Fruit fly (Drosophila melanogaster): ENCODE measurements around the gene gdl.

gdl gene

DNA sequence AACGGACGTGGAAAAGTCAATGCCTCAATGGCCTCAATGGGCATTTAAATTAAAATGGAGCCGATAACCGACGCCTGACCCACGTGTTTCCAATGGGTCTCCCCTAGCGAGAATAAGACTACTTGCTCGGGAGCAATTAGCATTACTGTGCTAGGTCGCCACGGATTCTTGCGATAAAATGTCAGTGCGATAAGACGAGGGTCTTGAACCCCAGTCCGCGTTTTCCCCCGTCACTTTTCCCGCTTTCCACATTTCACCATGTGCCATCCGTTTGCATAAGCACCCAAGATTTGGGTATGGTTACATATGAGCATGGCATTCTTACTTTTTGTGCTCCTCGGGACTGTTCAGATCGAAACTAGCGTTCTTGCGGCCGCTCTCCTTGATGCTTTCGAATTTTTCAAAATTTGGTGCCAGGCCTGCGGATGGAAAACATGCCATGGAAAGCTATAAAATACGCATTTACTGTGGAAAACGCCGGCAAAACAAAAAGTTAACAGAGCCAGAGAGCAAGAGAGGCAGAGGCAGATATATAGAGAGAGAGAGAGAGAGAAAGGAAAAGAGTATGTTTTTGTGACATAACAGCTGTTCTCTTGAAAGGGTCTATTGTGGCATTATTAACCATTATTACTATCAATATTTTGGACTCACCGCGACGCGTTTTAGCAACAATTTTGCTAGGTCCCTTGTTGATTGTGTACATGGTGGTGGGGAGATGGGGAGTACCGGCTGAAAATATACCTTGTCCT is 1.9 kb upstream of the gdl start:
- TF ChIP-seq CTCF (optimal IDR thresholded peaks at IDR 0.05): no peak
- no peak for TF ChIP-seq CG8478 (optimal IDR thresholded peaks at IDR 0.05)

- TF ChIP-seq CTCF (optimal IDR thresholded peaks at IDR 0.05): no peak
- no peak for TF ChIP-seq CG8478 (optimal IDR thresholded peaks at IDR 0.05)
These were observed 1.0 kb upstream of the gdl start, which contains the start of gene CG7841 for dm6 chr3L:15508233-15508632. Gene CG7841 (minus strand): TSS chr3L:15508252.

dm6 chr3L:15508750-15509149 is 495 bp upstream of the gdl start, which contains the start of gene Z600:
Gene Z600 (plus strand): TSS chr3L:15509061.
- no peak for TF ChIP-seq CTCF (optimal IDR thresholded peaks at IDR 0.05)
- TF ChIP-seq CG8478 (optimal IDR thresholded peaks at IDR 0.05): no peak

dm6 chr3L:15510787-15511186 is 1.5 kb downstream of the gdl start, which contains the start of gene MsrA:
Gene MsrA (plus strand): TSS chr3L:15511052.
- TF ChIP-seq CTCF (optimal IDR thresholded peaks at IDR 0.05) (no peak), CG8478 (optimal IDR thresholded peaks at IDR 0.05) (no peak)

- TF ChIP-seq CTCF (optimal IDR thresholded peaks at IDR 0.05): no peak
- TF ChIP-seq CG8478 (optimal IDR thresholded peaks at IDR 0.05): no peak
These were observed 2.5 kb downstream of the gdl start for dm6 chr3L:15511688-15512250.

- TF ChIP-seq CTCF (optimal IDR thresholded peaks at IDR 0.05) (no peak), CG8478 (optimal IDR thresholded peaks at IDR 0.05) (no peak)
These were observed 4.0 kb downstream of the gdl start for dm6 chr3L:15513264-15513663.

DNA sequence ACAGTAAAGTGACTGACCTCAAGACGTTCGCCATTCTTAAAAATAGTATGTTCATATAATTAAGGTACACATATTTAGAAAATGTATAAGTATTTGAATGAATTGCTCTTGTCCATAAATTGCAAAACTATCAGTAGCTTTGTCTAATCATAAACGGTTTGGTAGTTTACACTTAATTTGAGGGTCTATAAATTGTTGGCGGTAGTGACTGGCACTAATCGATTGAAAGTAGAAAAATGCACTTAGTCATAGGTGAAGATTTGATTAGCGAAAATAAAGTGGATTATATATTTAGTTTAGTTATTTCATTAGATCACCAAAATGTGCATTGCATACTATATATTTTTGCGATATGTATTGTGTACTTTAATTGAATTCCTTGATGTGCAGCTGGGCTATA is 4.5 kb downstream of the gdl start:
- TF ChIP-seq CG8478 (optimal IDR thresholded peaks at IDR 0.05): no peak
- TF ChIP-seq CTCF (optimal IDR thresholded peaks at IDR 0.05): no peak

- TF ChIP-seq CTCF (optimal IDR thresholded peaks at IDR 0.05): no peak
- TF ChIP-seq CG8478 (optimal IDR thresholded peaks at IDR 0.05): no peak
These were observed 5.2 kb downstream of the gdl start for dm6 chr3L:15514405-15514804.

dm6 chr3L:15514814-15515495 is 5.7 kb downstream of the gdl start:
- no peak for TF ChIP-seq CTCF (optimal IDR thresholded peaks at IDR 0.05)

DNA sequence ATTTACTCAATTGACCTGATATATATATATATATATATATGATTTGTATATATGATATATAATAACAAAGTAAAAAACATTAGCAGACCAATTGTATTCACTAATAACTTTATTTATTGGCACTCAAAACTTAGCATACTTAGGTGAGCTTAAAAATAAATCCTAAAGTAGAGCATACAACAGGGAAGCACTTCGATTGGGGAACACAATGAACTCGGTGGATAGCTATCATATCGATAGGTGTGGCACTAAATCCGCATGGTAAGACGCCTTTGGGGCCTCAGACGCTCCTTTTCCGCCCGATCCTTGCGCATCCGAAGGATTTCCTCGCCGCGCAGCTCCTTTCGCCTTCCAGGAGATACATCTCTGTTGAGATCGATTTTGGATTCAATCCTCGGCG is 7.2 kb downstream of the gdl start:
- TF ChIP-seq CG8478 (optimal IDR thresholded peaks at IDR 0.05): no peak
- no peak for TF ChIP-seq CTCF (optimal IDR thresholded peaks at IDR 0.05)

- TF ChIP-seq CG8478 (optimal IDR thresholded peaks at IDR 0.05): no peak
- TF ChIP-seq CTCF (optimal IDR thresholded peaks at IDR 0.05): no peak
These were observed 7.7 kb downstream of the gdl start, which contains the start of gene CG13454 for dm6 chr3L:15516956-15517355. Gene CG13454 (minus strand): TSS chr3L:15517056.

dm6 chr3L:15517508-15517907 is 8.3 kb downstream of the gdl start:
- no peak for TF ChIP-seq CG8478 (optimal IDR thresholded peaks at IDR 0.05)
- no peak for TF ChIP-seq CTCF (optimal IDR thresholded peaks at IDR 0.05)

dm6 chr3L:15518344-15518743 is 9.1 kb downstream of the gdl start:
- no peak for TF ChIP-seq CG8478 (optimal IDR thresholded peaks at IDR 0.05)
- TF ChIP-seq CTCF (optimal IDR thresholded peaks at IDR 0.05): no peak

- TF ChIP-seq CTCF (optimal IDR thresholded peaks at IDR 0.05): no peak
- no peak for TF ChIP-seq CG8478 (optimal IDR thresholded peaks at IDR 0.05)
These were observed 10.2 kb downstream of the gdl start, which contains the start of gene mex1 for dm6 chr3L:15519492-15519891. Gene mex1 (minus strand): TSS chr3L:15519592.

DNA sequence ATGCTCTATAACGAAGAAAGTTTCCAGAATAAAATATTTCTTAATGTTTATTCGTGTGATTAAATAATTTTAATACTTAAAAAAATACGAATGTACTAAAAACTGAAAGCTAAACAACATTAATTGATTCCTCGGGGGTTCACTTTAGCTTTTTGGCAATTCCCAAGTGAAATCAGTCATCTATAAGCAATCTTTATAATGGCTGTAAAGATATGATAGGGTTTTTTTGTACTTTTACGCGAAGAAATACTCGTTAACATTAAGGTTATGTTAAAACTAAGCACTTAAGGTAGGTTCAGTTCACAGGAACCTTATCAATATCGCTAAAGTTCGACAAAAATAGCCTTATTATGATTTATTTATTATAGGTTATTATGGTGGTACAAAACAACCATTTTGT is 10.7 kb downstream of the gdl start:
- TF ChIP-seq CG8478 (optimal IDR thresholded peaks at IDR 0.05): no peak
- TF ChIP-seq CTCF (optimal IDR thresholded peaks at IDR 0.05): no peak

dm6 chr3L:15520320-15520719 is 11.1 kb downstream of the gdl start, which contains the start of gene yellow-k:
Gene yellow-k (plus strand): TSS chr3L:15520620.
- no peak for TF ChIP-seq CG8478 (optimal IDR thresholded peaks at IDR 0.05)
- no peak for TF ChIP-seq CTCF (optimal IDR thresholded peaks at IDR 0.05)

Measured in S2 (cell line).